Worm (Caenorhabditis elegans) whole organism, L3 larva: ENCODE results near the gene F36A4.5.
A peak's percentile ranks its signal among the peaks of the same experiment; 100 is the strongest.

ENCODE experiments used
- R02D3.7 ChIP-seq: fragments of 150-350 bp; optimal IDR thresholded peaks from 2 replicates; lab custom pipeline; 2014; ENCODE audit warnings: missing biosample characterization, missing genetic modification characterization
- ZK546.5 ChIP-seq: sonication (generic microtip); optimal IDR thresholded peaks from 2 replicates; lab custom pipeline; 2017; ENCODE audit warnings: missing biosample characterization, missing genetic modification characterization
- ama-1 ChIP-seq: fragments of 150-350 bp; optimal IDR thresholded peaks from 2 replicates; lab custom pipeline; 2018
- ceh-16 ChIP-seq: sonication (generic microtip); optimal IDR thresholded peaks from 2 replicates; lab custom pipeline; 2017; ENCODE audit warnings: missing biosample characterization, missing genetic modification characterization
- ceh-9 ChIP-seq: sonication (generic microtip); optimal IDR thresholded peaks from 2 replicates; lab custom pipeline; 2018; ENCODE audit warnings: missing biosample characterization, missing genetic modification characterization
- daf-12 ChIP-seq: fragments of 150-350 bp; optimal IDR thresholded peaks from 2 replicates; lab custom pipeline; 2014; ENCODE audit warnings: missing biosample characterization, missing genetic modification reagents, missing genetic modification characterization
- elt-1 ChIP-seq: fragments of 150-350 bp; optimal IDR thresholded peaks from 2 replicates; lab custom pipeline; 2014; ENCODE audit warnings: missing biosample characterization, missing genetic modification characterization
- elt-2 ChIP-seq: sonication (generic microtip); optimal IDR thresholded peaks from 2 replicates; lab custom pipeline; 2016; ENCODE audit warnings: missing genetic modification reagents, mild to moderate bottlenecking, missing genetic modification characterization, missing compliant biosample characterization
- elt-3 ChIP-seq, 3 experiments: fragments of 150-350 bp in 1 of 3; sonication (generic microtip) in 2 of 3; optimal IDR thresholded peaks; 2 replicates in 2 of 3; 4 replicates in 1 of 3; lab custom pipeline; 2014 to 2017; ENCODE audit warnings: missing biosample characterization in 3 of 3, missing genetic modification characterization in 3 of 3
- eor-1 ChIP-seq, 2 experiments: fragments of 150-350 bp; optimal IDR thresholded peaks; 2 replicates each; lab custom pipeline; 2014 to 2018; ENCODE audit warnings: missing biosample characterization in 2 of 2, missing genetic modification characterization in 2 of 2
- fkh-10 ChIP-seq: sonication (generic microtip); optimal IDR thresholded peaks from 2 replicates; lab custom pipeline; 2017; ENCODE audit warnings: missing biosample characterization, missing genetic modification reagents, missing genetic modification characterization
- fkh-2 ChIP-seq: fragments of 150-350 bp; optimal IDR thresholded peaks from 2 replicates; lab custom pipeline; 2014; ENCODE audit warnings: missing biosample characterization, missing genetic modification reagents, missing genetic modification characterization
- fos-1 ChIP-seq: fragments of 150-350 bp; optimal IDR thresholded peaks from 2 replicates; lab custom pipeline; 2014; ENCODE audit warnings: missing biosample characterization, missing genetic modification characterization
- hmg-11 ChIP-seq: sonication (generic microtip); optimal IDR thresholded peaks from 2 replicates; lab custom pipeline; 2016; ENCODE audit warnings: missing genetic modification characterization, missing compliant biosample characterization
- jun-1 ChIP-seq: fragments of 150-350 bp; optimal IDR thresholded peaks from 2 replicates; lab custom pipeline; 2014; ENCODE audit warnings: missing biosample characterization, missing genetic modification reagents, missing genetic modification characterization
- lin-15B ChIP-seq: fragments of 150-350 bp; optimal IDR thresholded peaks from 2 replicates; lab custom pipeline; 2014; ENCODE audit warnings: missing biosample characterization, missing genetic modification characterization
- lin-39 ChIP-seq: fragments of 150-350 bp; optimal IDR thresholded peaks from 2 replicates; lab custom pipeline; 2018; ENCODE audit warnings: missing biosample characterization, missing genetic modification reagents, missing genetic modification characterization
- lsy-12 ChIP-seq: sonication (generic microtip); optimal IDR thresholded peaks from 2 replicates; lab custom pipeline; 2016; ENCODE audit warnings: mild to moderate bottlenecking, missing genetic modification characterization, missing compliant biosample characterization
- mml-1 ChIP-seq: fragments of 150-350 bp; sonication (generic microtip); optimal IDR thresholded peaks from 3 replicates; lab custom pipeline; 2014; ENCODE audit warnings: missing biosample characterization, missing genetic modification characterization
- nfya-1 ChIP-seq: sonication (generic microtip); optimal IDR thresholded peaks from 2 replicates; lab custom pipeline; 2017; ENCODE audit warnings: missing genetic modification characterization, mild to moderate bottlenecking, missing compliant biosample characterization, antibody characterized with exemption, moderate library complexity; ENCODE audit not compliant: insufficient read depth
- nhr-11 ChIP-seq: fragments of 150-350 bp; optimal IDR thresholded peaks from 2 replicates; lab custom pipeline; 2014; ENCODE audit warnings: missing biosample characterization, missing genetic modification characterization
- nhr-12 ChIP-seq: fragments of 150-350 bp; optimal IDR thresholded peaks from 2 replicates; lab custom pipeline; 2014; ENCODE audit warnings: missing biosample characterization, missing genetic modification characterization
- nhr-23 ChIP-seq: fragments of 150-350 bp; optimal IDR thresholded peaks from 2 replicates; lab custom pipeline; 2014; ENCODE audit warnings: missing biosample characterization, missing genetic modification reagents, missing genetic modification characterization
- nhr-25 ChIP-seq: sonication (generic microtip); optimal IDR thresholded peaks from 2 replicates; lab custom pipeline; 2017; ENCODE audit warnings: missing biosample characterization, missing genetic modification characterization
- nhr-28 ChIP-seq: fragments of 150-350 bp; optimal IDR thresholded peaks from 2 replicates; lab custom pipeline; 2014; ENCODE audit warnings: missing biosample characterization, missing genetic modification characterization
- nhr-67 ChIP-seq: fragments of 150-350 bp; optimal IDR thresholded peaks from 2 replicates; lab custom pipeline; 2014; ENCODE audit warnings: missing biosample characterization, missing genetic modification characterization
- nhr-77 ChIP-seq: fragments of 150-350 bp; optimal IDR thresholded peaks from 2 replicates; lab custom pipeline; 2014; ENCODE audit warnings: missing biosample characterization, missing genetic modification characterization
- pha-4 ChIP-seq: fragments of 150-350 bp; optimal IDR thresholded peaks from 2 replicates; lab custom pipeline; 2014; ENCODE audit warnings: missing biosample characterization, missing genetic modification reagents, missing genetic modification characterization
- pqm-1 ChIP-seq: fragments of 150-350 bp; optimal IDR thresholded peaks from 2 replicates; lab custom pipeline; 2017; ENCODE audit warnings: missing biosample characterization, missing genetic modification characterization, inconsistent platforms
- sea-2 ChIP-seq: fragments of 150-350 bp; sonication (generic microtip); optimal IDR thresholded peaks from 4 replicates; lab custom pipeline; 2014; ENCODE audit warnings: missing biosample characterization, missing genetic modification reagents, missing genetic modification characterization
- skn-1 ChIP-seq: fragments of 150-350 bp; optimal IDR thresholded peaks from 2 replicates; lab custom pipeline; 2014; ENCODE audit warnings: missing biosample characterization, missing genetic modification characterization
- snpc-4 ChIP-seq: fragments of 150-350 bp; optimal IDR thresholded peaks from 2 replicates; lab custom pipeline; 2014; ENCODE audit warnings: missing biosample characterization, missing genetic modification characterization
- unc-39 ChIP-seq: sonication (generic microtip); optimal IDR thresholded peaks from 4 replicates; lab custom pipeline; 2017; ENCODE audit warnings: missing biosample characterization, missing genetic modification characterization
- zag-1 ChIP-seq: fragments of 150-350 bp; optimal IDR thresholded peaks from 2 replicates; lab custom pipeline; 2014; ENCODE audit warnings: missing biosample characterization, missing genetic modification characterization
- ztf-11 ChIP-seq: fragments of 150-350 bp; optimal IDR thresholded peaks from 2 replicates; lab custom pipeline; 2014; ENCODE audit warnings: missing biosample characterization, missing genetic modification characterization
- ztf-4 ChIP-seq: fragments of 150-350 bp; optimal IDR thresholded peaks from 2 replicates; lab custom pipeline; 2014; ENCODE audit warnings: missing biosample characterization, missing genetic modification characterization

The F36A4.5 gene

DNA sequence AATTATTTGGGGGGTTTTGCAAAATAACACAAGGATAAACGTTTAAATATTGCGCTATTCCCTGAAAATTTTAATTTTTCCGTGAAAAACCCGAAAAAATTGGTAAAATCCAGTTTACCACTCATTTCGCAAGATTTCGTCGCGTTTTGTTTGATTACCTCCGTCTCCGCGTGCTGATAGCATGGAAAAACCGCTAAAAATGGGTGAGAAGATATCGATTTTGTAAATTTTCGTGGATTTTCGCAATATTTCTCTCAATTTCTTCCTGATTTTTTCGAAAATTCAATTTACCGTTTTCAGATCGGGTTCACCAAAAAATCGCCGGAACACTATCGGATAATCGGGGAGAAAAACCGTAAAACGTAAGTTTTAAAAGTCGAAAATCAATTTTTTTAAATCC, 17.6 kb upstream of the F36A4.5 start, which contains the start of gene ama-1:
TSS of gene ama-1 (plus strand) at position 301 of the 400 bp plus-strand sequence.
- TF ChIP-seq nfya-1 (tag; lab: Kevin White, UChicago) (no peak), jun-1 (tag; lab: Kevin White, UChicago) (no peak), eor-1 (tag; optimal IDR thresholded peaks at IDR 0.05; lab: Kevin White, UChicago) (no peak), lin-39 (tag; lab: Kevin White, UChicago) (no peak), ceh-9 (tag; lab: Kevin White, UChicago) (no peak), R02D3.7 (no peak), zag-1 (tag; lab: Kevin White, UChicago) (no peak)

DNA sequence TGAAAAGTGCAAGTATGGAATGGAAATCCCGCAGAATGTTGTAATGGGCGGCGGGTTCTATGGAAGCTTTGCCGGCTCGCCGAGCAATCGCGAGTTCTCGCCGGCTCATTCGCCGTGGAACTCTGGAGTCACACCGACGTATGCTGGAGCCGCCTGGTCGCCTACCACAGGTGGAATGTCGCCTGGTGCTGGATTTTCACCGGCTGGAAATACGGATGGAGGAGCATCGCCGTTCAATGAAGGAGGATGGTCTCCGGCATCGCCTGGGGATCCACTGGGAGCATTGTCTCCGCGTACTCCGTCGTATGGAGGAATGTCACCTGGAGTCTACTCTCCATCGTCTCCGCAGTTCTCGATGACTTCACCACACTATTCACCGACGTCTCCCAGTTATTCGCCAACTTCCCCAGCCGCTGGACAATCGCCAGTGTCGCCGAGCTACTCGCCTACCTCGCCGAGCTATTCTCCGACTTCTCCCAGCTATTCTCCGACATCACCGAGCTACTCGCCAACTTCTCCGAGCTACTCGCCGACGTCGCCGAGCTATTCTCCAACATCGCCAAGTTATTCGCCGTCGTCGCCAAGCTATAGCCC, 10.2 kb upstream of the F36A4.5 start:
- no peak for TF ChIP-seq nhr-12 (tag; lab: Kevin White, UChicago)
- TF ChIP-seq nhr-67 = no peak
- TF ChIP-seq jun-1 (tag; lab: Kevin White, UChicago) = no peak
- TF ChIP-seq hmg-11 = no peak
- TF ChIP-seq nfya-1 (tag; lab: Kevin White, UChicago) = no peak
- TF ChIP-seq eor-1 (tag; optimal IDR thresholded peaks at IDR 0.05; lab: Kevin White, UChicago) = no peak
- no peak for TF ChIP-seq sea-2 (GFP tag; lab: Kevin White, UChicago)
- TF ChIP-seq snpc-4 = no peak
- no peak for TF ChIP-seq mml-1 (tag; lab: Kevin White, UChicago)
- no peak for TF ChIP-seq unc-39
- TF ChIP-seq nhr-25 (tag; lab: Kevin White, UChicago) = no peak
- no peak for TF ChIP-seq ama-1
- TF ChIP-seq nhr-23 (tag; lab: Kevin White, UChicago) = no peak
- TF ChIP-seq lin-39 (tag; lab: Kevin White, UChicago) = no peak
- TF ChIP-seq zag-1 (tag; lab: Kevin White, UChicago) = no peak
- TF ChIP-seq nhr-11 (tag; lab: Kevin White, UChicago) = no peak
- TF ChIP-seq, all 47 proteins: peak for 0

DNA sequence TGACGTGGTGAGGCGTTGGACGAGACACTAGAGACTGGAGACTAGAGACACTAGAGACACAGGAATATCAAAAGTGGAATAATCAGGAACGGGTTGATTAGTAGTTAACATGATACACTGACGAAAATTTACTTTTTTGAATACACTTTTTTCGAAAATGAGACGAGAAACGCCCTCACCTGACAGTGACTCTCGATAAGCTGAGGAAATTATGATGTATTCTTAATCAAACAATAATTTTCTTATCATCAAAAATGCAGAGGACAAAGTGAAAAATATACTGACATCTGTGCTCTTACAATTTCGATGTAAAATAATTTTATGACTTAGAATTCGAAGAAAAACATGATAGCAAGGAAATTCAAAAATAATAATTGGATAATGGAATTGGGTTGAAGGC, 5.9 kb upstream of the F36A4.5 start:
- TF ChIP-seq ztf-11 (tag; lab: Kevin White, UChicago) (no peak), elt-1 (tag; lab: Kevin White, UChicago) (no peak), pqm-1 (peak; percentile 12), elt-2 (peak; percentile 82), jun-1 (tag; lab: Kevin White, UChicago) (peak; percentile 3), nhr-67 (no peak), sea-2 (GFP tag; lab: Kevin White, UChicago) (no peak), unc-39 (no peak), fos-1 (tag; lab: Kevin White, UChicago) (no peak), ama-1 (no peak), skn-1 (tag; lab: Kevin White, UChicago) (no peak), nfya-1 (tag; lab: Kevin White, UChicago) (no peak)

DNA sequence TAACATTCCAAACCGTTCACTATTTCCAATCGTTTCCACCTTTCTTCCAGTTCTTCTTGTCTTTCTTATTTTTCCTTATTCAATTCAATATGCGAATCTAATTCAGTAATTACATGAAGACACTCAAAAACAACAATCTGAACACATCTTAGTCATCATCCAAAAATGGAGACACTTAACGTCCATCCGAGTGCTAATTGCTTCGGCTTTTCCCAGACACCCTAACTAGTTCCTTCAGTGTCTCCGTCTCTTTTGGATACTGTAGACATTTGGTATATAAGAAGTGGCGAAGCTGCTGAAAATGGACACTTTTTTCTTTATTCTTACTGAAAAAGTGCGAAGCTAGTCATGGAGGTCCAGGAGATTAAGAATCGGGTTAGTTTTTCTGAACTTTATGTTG, 2.3 kb upstream of the F36A4.5 start, which contains the start of gene col-33:
TSS of gene col-33 (plus strand) at position 301 of the 400 bp plus-strand sequence.
- TF ChIP-seq ceh-9 (tag; lab: Kevin White, UChicago) = no peak

DNA sequence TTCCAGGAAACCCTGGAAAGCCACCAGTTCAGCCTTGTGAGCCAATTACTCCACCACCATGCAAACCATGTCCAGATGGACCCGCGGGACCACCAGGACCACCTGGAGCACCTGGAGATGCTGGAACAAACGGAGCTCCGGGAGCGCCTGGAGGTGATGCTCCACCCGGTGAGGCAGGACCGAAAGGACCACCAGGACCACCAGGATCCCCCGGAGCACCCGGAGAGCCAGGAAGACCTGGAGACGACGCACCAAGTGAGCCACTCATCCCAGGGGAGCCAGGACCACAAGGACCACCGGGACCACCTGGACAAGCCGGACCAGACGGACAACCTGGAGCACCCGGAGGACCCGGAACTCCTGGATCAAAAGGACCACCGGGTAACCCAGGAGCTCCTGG, 675 bp upstream of the F36A4.5 start:
- TF ChIP-seq snpc-4 (no peak), ceh-9 (tag; lab: Kevin White, UChicago) (no peak), pha-4 (tag; lab: Kevin White, UChicago) (no peak), pqm-1 (no peak), nhr-28 (no peak), nhr-77 (tag; lab: Kevin White, UChicago) (no peak), nhr-23 (tag; lab: Kevin White, UChicago) (no peak), lin-15B (tag; lab: Kevin White, UChicago) (no peak), ztf-11 (tag; lab: Kevin White, UChicago) (no peak), lsy-12 (tag; lab: Kevin White, UChicago) (no peak), unc-39 (no peak), daf-12 (tag; lab: Kevin White, UChicago) (no peak)

DNA sequence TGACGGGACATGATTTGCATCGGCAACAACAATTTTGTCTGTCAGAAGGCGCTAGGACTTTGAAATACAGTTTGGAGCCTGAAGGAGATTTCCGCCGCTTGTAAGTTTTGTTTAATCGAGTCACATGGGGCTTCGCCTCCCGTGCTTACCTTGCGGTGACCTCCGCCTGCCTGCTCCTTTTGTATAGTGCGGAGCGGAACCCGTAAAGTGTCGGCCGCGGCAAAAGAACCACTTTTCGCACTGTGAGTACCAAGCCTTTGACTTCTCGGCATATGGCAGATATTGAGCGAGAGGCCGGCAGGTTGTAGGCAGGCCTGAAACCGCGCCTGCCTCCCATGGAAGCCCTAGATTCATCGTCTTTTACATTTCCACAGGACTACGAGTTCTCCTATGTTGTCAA, 627 bp downstream of the F36A4.5 start:
- TF ChIP-seq nfya-1 (tag; lab: Kevin White, UChicago) (no peak), nhr-67 (no peak), fkh-10 (GFP tag; lab: Kevin White, UChicago) (no peak), R02D3.7 (no peak), elt-1 (tag; lab: Kevin White, UChicago) (no peak), ceh-16 (tag; lab: Kevin White, UChicago) (no peak), sea-2 (GFP tag; lab: Kevin White, UChicago) (no peak), ztf-4 (no peak), elt-3 (tag; optimal IDR thresholded peaks at IDR 0.05; lab: Kevin White, UChicago) (no peak), nhr-28 (no peak), ztf-11 (tag; lab: Kevin White, UChicago) (no peak), ZK546.5 (tag; lab: Kevin White, UChicago) (no peak), lin-39 (tag; lab: Kevin White, UChicago) (no peak), elt-2 (no peak), lin-15B (tag; lab: Kevin White, UChicago) (no peak), zag-1 (tag; lab: Kevin White, UChicago) (no peak), fkh-2 (tag; lab: Kevin White, UChicago) (no peak), nhr-77 (tag; lab: Kevin White, UChicago) (no peak), mml-1 (tag; lab: Kevin White, UChicago) (no peak)
